Worm (Caenorhabditis elegans) whole organism, young adult: ENCODE measurements around the gene magu-1.
"Not testable (repeated sequence)": the region's sequence is repeated elsewhere in the genome, so short reads cannot be mapped to it uniquely, and the experiment has no call there.

Source experiments
- D2030.7 ChIP-seq: fragments of 200-800 bp; sonication (Bioruptor generic); IDR thresholded peaks from 2 replicates; pipeline ENCODE4 v1.3.6; 2022; ENCODE audit warnings: missing genetic modification reagents, missing genetic modification characterization, missing compliant biosample characterization
- K11D2.4 ChIP-seq: fragments of 200-800 bp; sonication (Bioruptor generic); IDR thresholded peaks from 2 replicates; pipeline ENCODE4 v1.3.6; 2022; ENCODE audit warnings: missing genetic modification reagents, missing genetic modification characterization, missing compliant biosample characterization
- K12H6.12 ChIP-seq: fragments of 200-800 bp; sonication (Bioruptor generic); optimal IDR thresholded peaks from 2 replicates; lab custom pipeline; 2018; ENCODE audit warnings: mild to moderate bottlenecking, missing genetic modification characterization, missing compliant biosample characterization
- Y56A3A.18 ChIP-seq: fragments of 200-800 bp; sonication (Bioruptor generic); IDR thresholded peaks from 2 replicates; pipeline ENCODE4 v1.3.6; 2022; ENCODE audit warnings: missing genetic modification reagents, missing genetic modification characterization, missing compliant biosample characterization
- ama-1 ChIP-seq, 3 experiments: fragments of 150-350 bp in 1 of 3; sonication (generic microtip) in 2 of 3; optimal IDR thresholded peaks; 2 replicates each; lab custom pipeline; 2014 to 2018; ENCODE audit warnings: missing biosample characterization in 2 of 3, missing genetic modification characterization in 2 of 3, missing genetic modification reagents in 2 of 3
- attf-5 ChIP-seq: fragments of 200-800 bp; sonication (Bioruptor generic); optimal IDR thresholded peaks from 2 replicates; lab custom pipeline; 2018; ENCODE audit warnings: mild to moderate bottlenecking, missing genetic modification characterization, missing compliant biosample characterization
- ccch-3 ChIP-seq: fragments of 200-800 bp; sonication (Bioruptor generic); optimal IDR thresholded peaks from 2 replicates; lab custom pipeline; 2018; ENCODE audit warnings: mild to moderate bottlenecking, missing genetic modification characterization, missing compliant biosample characterization
- cebp-1 ChIP-seq, 2 experiments: fragments of 200-800 bp in 1 of 2; sonication (Bioruptor generic) in 1 of 2; sonication (generic microtip) in 1 of 2; IDR thresholded peaks in 1 of 2; optimal IDR thresholded peaks in 1 of 2; 2 replicates each; pipeline versions ENCODE4 v1.3.6 to Lab custom; 2017 to 2022; ENCODE audit warnings: missing compliant biosample characterization in 2 of 2, missing genetic modification characterization in 2 of 2, mild to moderate bottlenecking in 1 of 2, missing genetic modification reagents in 1 of 2, moderate library complexity in 1 of 2
- ceh-100 ChIP-seq: fragments of 200-800 bp; sonication (Bioruptor generic); IDR thresholded peaks from 2 replicates; pipeline ENCODE4 v1.3.6; 2022; ENCODE audit warnings: missing genetic modification reagents, missing genetic modification characterization, missing compliant biosample characterization
- ceh-40 ChIP-seq: fragments of 200-800 bp; sonication (Bioruptor generic); IDR thresholded peaks from 2 replicates; pipeline ENCODE4 v1.3.6; 2022; ENCODE audit warnings: missing genetic modification characterization, missing compliant biosample characterization
- ceh-58 ChIP-seq: fragments of 200-800 bp; sonication (Bioruptor generic); IDR thresholded peaks from 2 replicates; pipeline ENCODE4 v1.3.6; 2022; ENCODE audit warnings: missing genetic modification characterization, missing compliant biosample characterization
- ceh-91 ChIP-seq: fragments of 200-800 bp; sonication (Bioruptor generic); IDR thresholded peaks from 2 replicates; pipeline ENCODE4 v1.3.6; 2022; ENCODE audit warnings: missing genetic modification reagents, missing genetic modification characterization, missing compliant biosample characterization
- dox-1 ChIP-seq: fragments of 200-800 bp; sonication (Bioruptor generic); IDR thresholded peaks from 2 replicates; pipeline ENCODE4 v1.3.6; 2022; ENCODE audit warnings: missing genetic modification reagents, missing genetic modification characterization, missing compliant biosample characterization
- egl-18 ChIP-seq: fragments of 200-800 bp; sonication (Bioruptor generic); IDR thresholded peaks from 2 replicates; pipeline ENCODE4 v1.3.6; 2022; ENCODE audit warnings: missing genetic modification reagents, missing genetic modification characterization, missing compliant biosample characterization
- egl-44 ChIP-seq: fragments of 200-800 bp; sonication (Bioruptor generic); IDR thresholded peaks from 2 replicates; pipeline ENCODE4 v1.3.6; 2022; ENCODE audit warnings: missing genetic modification reagents, missing genetic modification characterization, missing compliant biosample characterization
- egrh-3 ChIP-seq: fragments of 200-800 bp; sonication (Bioruptor generic); IDR thresholded peaks from 2 replicates; pipeline ENCODE4 v1.3.6; 2022; ENCODE audit warnings: missing genetic modification reagents, missing genetic modification characterization, missing compliant biosample characterization
- ekl-4 ChIP-seq: fragments of 200-800 bp; sonication (Bioruptor generic); IDR thresholded peaks from 2 replicates; pipeline ENCODE4 v1.3.6; 2022; ENCODE audit warnings: missing genetic modification reagents, missing genetic modification characterization, missing compliant biosample characterization
- hlh-26 ChIP-seq: fragments of 200-800 bp; sonication (Bioruptor generic); conservative IDR thresholded peaks from 2 replicates; pipeline ENCODE4 v1.3.6; 2022; ENCODE audit warnings: missing genetic modification reagents, missing genetic modification characterization, missing compliant biosample characterization
- hmg-1.2 ChIP-seq: fragments of 200-800 bp; sonication (Bioruptor generic); IDR thresholded peaks from 2 replicates; pipeline ENCODE4 v1.3.6; 2022; ENCODE audit warnings: missing genetic modification reagents, missing genetic modification characterization, missing compliant biosample characterization
- hmg-20 ChIP-seq: fragments of 200-800 bp; sonication (Bioruptor generic); IDR thresholded peaks from 2 replicates; pipeline ENCODE4 v1.3.6; 2022; ENCODE audit warnings: missing genetic modification reagents, missing genetic modification characterization, missing compliant biosample characterization
- hsf-1 ChIP-seq: fragments of 200-800 bp; sonication (Bioruptor generic); IDR thresholded peaks from 2 replicates; pipeline ENCODE4 v1.3.6; 2022; ENCODE audit warnings: missing genetic modification reagents, missing genetic modification characterization, missing compliant biosample characterization
- madf-3 ChIP-seq: fragments of 200-800 bp; sonication (Bioruptor generic); IDR thresholded peaks from 2 replicates; pipeline ENCODE4 v1.3.6; 2022; ENCODE audit warnings: missing genetic modification reagents, missing genetic modification characterization, missing compliant biosample characterization
- madf-6 ChIP-seq: fragments of 200-800 bp; sonication (Bioruptor generic); IDR thresholded peaks from 2 replicates; pipeline ENCODE4 v1.3.6; 2022; ENCODE audit warnings: missing genetic modification reagents, missing genetic modification characterization, missing compliant biosample characterization
- mcd-1 ChIP-seq: fragments of 200-800 bp; sonication (Bioruptor generic); IDR thresholded peaks from 2 replicates; pipeline ENCODE4 v1.3.6; 2022; ENCODE audit warnings: missing genetic modification reagents, missing genetic modification characterization, missing compliant biosample characterization
- nfyb-1 ChIP-seq: fragments of 200-800 bp; sonication (Bioruptor generic); IDR thresholded peaks from 2 replicates; pipeline ENCODE4 v1.3.6; 2022; ENCODE audit warnings: missing genetic modification reagents, missing genetic modification characterization, missing compliant biosample characterization
- pha-4 ChIP-seq: fragments of 150-350 bp; sonication (generic microtip); optimal IDR thresholded peaks from 2 replicates; lab custom pipeline; 2014; ENCODE audit warnings: missing biosample characterization, missing genetic modification reagents, missing genetic modification characterization
- repo-1 ChIP-seq: sonication (generic microtip); optimal IDR thresholded peaks from 2 replicates; lab custom pipeline; 2017; ENCODE audit warnings: mild to moderate bottlenecking, missing genetic modification characterization, missing compliant biosample characterization
- snpc-1.1 ChIP-seq: sonication (generic microtip); optimal IDR thresholded peaks from 2 replicates; lab custom pipeline; 2017; ENCODE audit warnings: missing genetic modification characterization, mild to moderate bottlenecking, missing compliant biosample characterization, antibody characterized with exemption, moderate library complexity, missing genotype, missing genetic modification reagents; ENCODE audit not compliant: insufficient read depth
- snpc-3.4 ChIP-seq: sonication (generic microtip); optimal IDR thresholded peaks from 2 replicates; lab custom pipeline; 2017; ENCODE audit warnings: missing genetic modification characterization, mild to moderate bottlenecking, missing compliant biosample characterization, antibody characterized with exemption, moderate library complexity, missing genotype, missing genetic modification reagents
- ztf-22 ChIP-seq: fragments of 200-800 bp; sonication (Bioruptor generic); optimal IDR thresholded peaks from 2 replicates; lab custom pipeline; 2018; ENCODE audit warnings: mild to moderate bottlenecking, missing genetic modification characterization, moderate library complexity, missing compliant biosample characterization
- ztf-6 ChIP-seq: fragments of 200-800 bp; sonication (Bioruptor generic); IDR thresholded peaks from 2 replicates; pipeline ENCODE4 v1.3.6; 2022; ENCODE audit warnings: missing genetic modification reagents, missing genetic modification characterization, missing compliant biosample characterization

The magu-1 gene

DNA sequence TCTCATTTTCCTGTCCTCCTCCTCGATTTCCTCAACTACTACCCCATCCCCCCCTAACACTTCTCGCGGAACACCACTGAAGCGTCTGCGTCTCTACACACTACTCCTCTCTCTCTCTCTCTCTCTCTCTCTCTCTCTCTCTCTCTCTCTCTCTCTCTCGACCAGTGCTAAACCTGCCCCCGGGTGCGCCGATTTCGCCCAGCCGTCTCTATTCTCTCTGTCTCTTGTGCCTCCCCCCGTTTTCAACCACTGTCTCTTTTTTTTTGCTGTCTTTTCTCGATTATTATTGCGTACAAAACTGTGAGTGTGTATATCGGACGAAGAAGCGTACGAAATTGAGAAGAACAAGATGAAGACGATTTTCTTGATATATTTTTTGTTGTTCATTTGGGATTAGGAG, 38.5 kb downstream of the magu-1 start (continued):
- TF ChIP-seq attf-5 (GFP tag; lab: Kevin White, UChicago) (peak; percentile 62), repo-1 (peak; percentile 9), ztf-6 (no peak), K12H6.12 (tag; lab: Kevin White, UChicago) (peak; percentile 54), hlh-26 (GFP tag; lab: Robert Waterston, UW) (no peak), ama-1 (optimal IDR thresholded peaks at IDR 0.05; lab: Kevin White, UChicago) (no peak), ama-1 (GFP tag; optimal IDR thresholded peaks at IDR 0.05; lab: Kevin White, UChicago) (no peak), ccch-3 (GFP tag; lab: Kevin White, UChicago) (no peak), madf-3 (GFP tag; lab: Robert Waterston, UW) (no peak), mcd-1 (GFP tag; lab: Robert Waterston, UW) (peak; percentile 75), pha-4 (tag; lab: Kevin White, UChicago) (no peak), ztf-22 (peak; percentile 20), snpc-1.1 (no peak), K11D2.4 (GFP tag; lab: Robert Waterston, UW) (0 out of 2 replicates have a peak, but pooled peaks have one; percentile 47), nfyb-1 (GFP tag; lab: Robert Waterston, UW) (peak; percentile 76), ceh-40 (no peak), ceh-91 (GFP tag; lab: Robert Waterston, UW) (no peak), hmg-1.2 (GFP tag; lab: Robert Waterston, UW) (peak; percentile 96), snpc-3.4 (tag; lab: Kevin White, UChicago) (no peak)

DNA sequence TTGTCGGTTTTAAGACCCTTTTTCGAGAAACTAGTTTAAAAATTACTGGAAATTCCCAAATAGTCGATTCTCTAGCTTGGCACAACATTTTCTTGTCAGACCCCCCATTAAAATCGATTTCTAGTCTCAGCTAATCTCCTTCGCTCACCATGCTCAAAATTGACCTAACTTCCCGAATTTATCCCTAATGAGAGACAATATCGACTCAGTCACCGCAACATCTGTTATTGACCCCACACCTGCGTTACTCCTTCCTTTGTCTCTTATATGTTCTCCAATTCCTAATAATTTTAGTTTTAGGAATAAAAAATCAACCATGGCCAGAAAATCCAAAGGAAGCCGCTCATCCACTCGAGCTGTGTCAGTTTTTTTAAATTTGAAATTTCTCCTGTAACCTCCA, 42.5 kb downstream of the magu-1 start, which contains the start of gene cec-8:
Gene cec-8, plus strand, starts transcription at position 301 of the 400 bp plus-strand sequence.
- TF ChIP-seq hmg-20 (GFP tag; lab: Robert Waterston, UW) (no peak), Y56A3A.18 (GFP tag; lab: Robert Waterston, UW) (no peak)

DNA sequence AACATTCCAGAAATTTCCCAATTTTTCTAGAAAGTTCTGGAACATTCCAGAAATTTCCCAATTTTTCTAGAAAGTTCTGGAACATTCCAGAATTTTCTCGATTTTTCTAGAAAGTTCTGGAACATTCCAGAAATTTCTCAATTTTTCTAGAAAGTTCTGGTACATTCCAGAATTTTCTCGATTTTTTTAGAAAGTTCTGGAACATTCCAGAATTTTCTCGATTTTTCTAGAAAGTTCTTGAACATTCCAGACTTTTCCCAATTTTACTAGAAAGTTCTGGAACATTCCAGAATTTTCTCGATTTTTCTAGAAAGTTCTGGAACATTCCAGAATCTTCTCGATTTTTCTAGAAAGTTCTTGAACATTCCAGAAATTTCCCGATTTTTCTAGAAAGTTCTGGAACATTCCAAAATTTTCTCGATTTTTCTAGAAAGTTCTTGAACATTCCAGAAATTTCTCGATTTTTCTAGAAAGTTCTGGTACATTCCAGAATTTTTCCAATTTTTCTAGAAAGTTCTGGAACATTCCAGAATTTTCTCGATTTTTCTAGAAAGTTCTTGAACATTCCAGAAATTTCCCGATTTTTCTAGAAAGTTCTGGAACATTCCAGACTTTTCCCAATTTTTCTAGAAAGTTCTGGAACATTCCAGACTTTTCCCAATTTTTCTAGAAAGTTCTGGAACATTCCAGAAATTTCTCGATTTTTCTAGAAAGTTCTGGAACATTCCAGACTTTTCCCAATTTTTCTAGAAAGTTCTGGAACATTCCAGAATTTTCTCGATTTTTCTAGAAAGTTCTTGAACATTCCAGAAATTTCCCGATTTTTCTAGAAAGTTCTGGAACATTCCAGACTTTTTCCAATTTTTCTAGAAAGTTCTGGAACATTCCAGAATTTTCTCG, 45.8 kb downstream of the magu-1 start:
- TF ChIP-seq ekl-4 (GFP tag; lab: Robert Waterston, UW) (peak; percentile 39; the same call in 1 of the 2 replicates), egl-44 (GFP tag; lab: Robert Waterston, UW) (0 out of 2 replicates have a peak, but pooled peaks have one; percentile 20), ceh-58 (0 out of 2 replicates have a peak, but pooled peaks have one; percentile 59), hsf-1 (peak; percentile 94), madf-6 (peak; percentile 33), ceh-100 (0 out of 2 replicates have a peak, but pooled peaks have one; percentile 14), D2030.7 (GFP tag; lab: Robert Waterston, UW) (0 out of 2 replicates have a peak, but pooled peaks have one; percentile 10), ceh-40 (0 out of 2 replicates have a peak, but pooled peaks have one; percentile 15), dox-1 (GFP tag; lab: Robert Waterston, UW) (peak; percentile 58)
- TF ChIP-seq, all 124 proteins: peak for 9; not testable (repeated sequence) for 115

DNA sequence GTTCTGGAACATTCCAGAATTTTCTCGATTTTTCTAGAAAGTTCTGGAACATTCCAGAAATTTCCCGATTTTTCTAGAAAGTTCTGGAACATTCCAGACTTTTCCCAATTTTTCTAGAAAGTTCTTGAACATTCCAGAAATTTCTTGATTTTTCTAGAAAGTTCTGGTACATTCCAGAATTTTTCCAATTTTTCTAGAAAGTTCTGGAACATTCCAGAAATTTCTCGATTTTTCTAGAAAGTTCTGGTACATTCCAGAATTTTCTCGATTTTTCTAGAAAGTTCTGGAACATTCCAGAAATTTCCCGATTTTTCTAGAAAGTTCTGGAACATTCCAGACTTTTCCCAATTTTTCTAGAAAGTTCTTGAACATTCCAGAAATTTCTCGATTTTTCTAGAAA, 46.7 kb downstream of the magu-1 start:
- TF ChIP-seq egrh-3 (peak; percentile 34; the same call in 1 of the 2 replicates), hsf-1 (peak; percentile 96), cebp-1 (GFP tag; IDR thresholded peaks at IDR 0.05; lab: Robert Waterston, UW) (peak; percentile 44; the same call in 1 of the 2 replicates), dox-1 (GFP tag; lab: Robert Waterston, UW) (peak; percentile 68), egl-18 (GFP tag; lab: Robert Waterston, UW) (0 out of 2 replicates have a peak, but pooled peaks have one; percentile 12)
- TF ChIP-seq cebp-1 (tag; optimal IDR thresholded peaks at IDR 0.05; lab: Kevin White, UChicago) = not testable (repeated sequence)
